Fruit fly (Drosophila melanogaster) whole organism, adult: ENCODE data around the gene CG4570.

Experiments used
- CG33017 ChIP-seq: fragments of 200-800 bp; sonication (Bioruptor generic); optimal IDR thresholded peaks from 2 replicates; lab custom pipeline; 2018; ENCODE audit warnings: missing biosample characterization, mild to moderate bottlenecking, missing genetic modification characterization, moderate library complexity
- CG5204 ChIP-seq: fragments of 200-800 bp; sonication (Bioruptor generic); optimal IDR thresholded peaks from 2 replicates; lab custom pipeline; 2016; ENCODE audit warnings: missing biosample characterization, missing genetic modification characterization
- Crg-1 ChIP-seq: fragments of 200-800 bp; sonication (Bioruptor generic); optimal IDR thresholded peaks from 2 replicates; lab custom pipeline; 2016; ENCODE audit warnings: missing biosample characterization, missing genetic modification characterization
- cnc ChIP-seq, 2 experiments: fragments of >200 bp; optimal IDR thresholded peaks; 2 replicates each; lab custom pipeline; 2017
- kay ChIP-seq: fragments of 200-800 bp; sonication (Bioruptor generic); peaks from one replicate; lab custom pipeline; 2016; ENCODE audit warnings: missing biosample characterization, missing genetic modification characterization, borderline replicate concordance
- ovo ChIP-seq: fragments of 200-800 bp; sonication (Bioruptor generic); optimal IDR thresholded peaks from 2 replicates; lab custom pipeline; 2016; ENCODE audit warnings: missing biosample characterization, missing genetic modification characterization

DNA sequence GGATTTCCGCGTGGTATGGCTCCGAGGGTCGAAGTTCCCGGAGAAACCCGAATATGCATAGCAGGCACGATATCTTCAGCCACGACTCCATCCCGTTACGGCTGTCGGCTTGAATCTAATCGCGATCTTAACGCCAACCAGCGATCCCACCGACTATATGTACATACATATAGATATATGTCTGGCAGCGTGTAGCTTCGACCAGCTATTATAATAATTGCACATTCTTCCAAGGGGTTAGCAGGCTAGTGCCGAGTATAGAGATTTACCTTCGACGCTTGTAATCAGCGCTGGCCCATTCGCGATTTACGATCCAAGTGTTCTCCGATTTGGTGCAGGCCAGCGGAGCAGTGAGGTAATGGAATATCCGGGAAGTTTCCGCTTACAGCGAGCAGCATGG is 3.1 kb downstream of the CG4570 start, which contains the start of gene CG14694:
- TF ChIP-seq CG33017 (tag; lab: Kevin White, UChicago) = no peak
- TF ChIP-seq Crg-1 = no peak
- TF ChIP-seq ovo (GFP tag; lab: Kevin White, UChicago) = no peak
- no peak for TF ChIP-seq kay (GFP tag; lab: Kevin White, UChicago)
- TF ChIP-seq CG5204 (GFP tag; lab: Kevin White, UChicago) = no peak
- no peak for TF ChIP-seq cnc (optimal IDR thresholded peaks at IDR 0.05; lab: Kevin White, UChicago)
